Worm (Caenorhabditis elegans) whole organism, L2 larva: ENCODE measurements around the gene hcp-3.

ENCODE experiments used
- C34F6.9 ChIP-seq: fragments of 150-350 bp; optimal IDR thresholded peaks from 2 replicates; lab custom pipeline; 2014; ENCODE audit warnings: missing biosample characterization, missing genetic modification characterization
- F13H6.1 ChIP-seq: sonication (generic microtip); optimal IDR thresholded peaks from 2 replicates; lab custom pipeline; 2016; ENCODE audit warnings: missing genetic modification characterization, missing compliant biosample characterization
- R02D3.7 ChIP-seq: fragments of 150-350 bp; optimal IDR thresholded peaks from 2 replicates; lab custom pipeline; 2014; ENCODE audit warnings: missing biosample characterization, missing genetic modification characterization
- Y55F3AM.14 ChIP-seq: fragments of 200-800 bp; sonication (Bioruptor generic); optimal IDR thresholded peaks from 2 replicates; lab custom pipeline; 2018; ENCODE audit warnings: mild to moderate bottlenecking, missing genetic modification characterization, missing compliant biosample characterization
- ZK546.5 ChIP-seq: sonication (generic microtip); optimal IDR thresholded peaks from 2 replicates; lab custom pipeline; 2017; ENCODE audit warnings: missing biosample characterization, missing genetic modification characterization
- alr-1 ChIP-seq: fragments of 150-350 bp; optimal IDR thresholded peaks from 2 replicates; lab custom pipeline; 2014; ENCODE audit warnings: missing biosample characterization, missing genetic modification characterization
- aly-2 ChIP-seq: fragments of 150-350 bp; optimal IDR thresholded peaks from 2 replicates; lab custom pipeline; 2014; ENCODE audit warnings: missing biosample characterization, missing genetic modification characterization
- ama-1 ChIP-seq: fragments of 150-350 bp; optimal IDR thresholded peaks from 2 replicates; lab custom pipeline; 2018; ENCODE audit warnings: inconsistent platforms
- blmp-1 ChIP-seq: sonication (generic microtip); optimal IDR thresholded peaks from 2 replicates; lab custom pipeline; 2017; ENCODE audit warnings: missing genetic modification characterization, mild to moderate bottlenecking, missing compliant biosample characterization, antibody characterized with exemption, moderate library complexity; ENCODE audit not compliant: insufficient read depth
- ceh-16 ChIP-seq: fragments of 150-350 bp; optimal IDR thresholded peaks from 2 replicates; lab custom pipeline; 2014; ENCODE audit warnings: missing biosample characterization, missing genetic modification characterization
- crh-2 ChIP-seq: sonication (generic microtip); optimal IDR thresholded peaks from 2 replicates; lab custom pipeline; 2017; ENCODE audit warnings: missing biosample characterization, missing genetic modification characterization
- egl-27 ChIP-seq: sonication (generic microtip); optimal IDR thresholded peaks from 3 replicates; lab custom pipeline; 2017; ENCODE audit warnings: missing biosample characterization, missing genetic modification reagents, missing genetic modification characterization
- elt-1 ChIP-seq: fragments of 150-350 bp; optimal IDR thresholded peaks from 2 replicates; lab custom pipeline; 2014; ENCODE audit warnings: missing biosample characterization, missing genetic modification characterization
- elt-3 ChIP-seq: sonication (generic microtip); optimal IDR thresholded peaks from 2 replicates; lab custom pipeline; 2017; ENCODE audit warnings: missing biosample characterization, missing genetic modification characterization
- fos-1 ChIP-seq: fragments of 150-350 bp; optimal IDR thresholded peaks from 2 replicates; lab custom pipeline; 2014; ENCODE audit warnings: missing biosample characterization, missing genetic modification characterization
- gmeb-1 ChIP-seq: fragments of 150-350 bp; optimal IDR thresholded peaks from 2 replicates; lab custom pipeline; 2014; ENCODE audit warnings: missing biosample characterization, missing genetic modification characterization
- lin-13 ChIP-seq: fragments of 150-350 bp; optimal IDR thresholded peaks from 2 replicates; lab custom pipeline; 2014; ENCODE audit warnings: missing biosample characterization, missing genetic modification reagents, missing genetic modification characterization
- lin-39 ChIP-seq: fragments of 150-350 bp; optimal IDR thresholded peaks from 2 replicates; lab custom pipeline; 2014; ENCODE audit warnings: missing biosample characterization, missing genetic modification reagents, missing genetic modification characterization
- lsy-2 ChIP-seq, 2 experiments: fragments of 150-350 bp in 1 of 2; sonication (generic microtip) in 1 of 2; optimal IDR thresholded peaks; 2 replicates each; lab custom pipeline; 2014 to 2017; ENCODE audit warnings: missing biosample characterization in 2 of 2, missing genetic modification characterization in 2 of 2
- mdl-1 ChIP-seq, 2 experiments: fragments of 150-350 bp in 1 of 2; sonication (generic microtip) in 1 of 2; optimal IDR thresholded peaks; 2 replicates each; lab custom pipeline; 2017; ENCODE audit warnings: missing biosample characterization in 2 of 2, missing genetic modification characterization in 2 of 2
- nhr-10 ChIP-seq: sonication (generic microtip); optimal IDR thresholded peaks from 2 replicates; lab custom pipeline; 2017; ENCODE audit warnings: missing biosample characterization, missing genetic modification characterization
- nhr-12 ChIP-seq: fragments of 150-350 bp; optimal IDR thresholded peaks from 2 replicates; lab custom pipeline; 2014; ENCODE audit warnings: missing biosample characterization, missing genetic modification characterization
- nhr-129 ChIP-seq: fragments of 150-350 bp; optimal IDR thresholded peaks from 2 replicates; lab custom pipeline; 2014; ENCODE audit warnings: missing biosample characterization, missing genetic modification characterization
- nhr-237 ChIP-seq: fragments of 150-350 bp; optimal IDR thresholded peaks from 2 replicates; lab custom pipeline; 2014; ENCODE audit warnings: missing biosample characterization, missing genetic modification characterization
- nhr-25 ChIP-seq: fragments of 150-350 bp; sonication (generic microtip); optimal IDR thresholded peaks from 3 replicates; lab custom pipeline; 2014; ENCODE audit warnings: missing biosample characterization, missing genetic modification characterization
- nhr-6 ChIP-seq: fragments of 150-350 bp; optimal IDR thresholded peaks from 2 replicates; lab custom pipeline; 2014; ENCODE audit warnings: missing biosample characterization, missing genetic modification characterization
- nhr-77 ChIP-seq: fragments of 150-350 bp; optimal IDR thresholded peaks from 2 replicates; lab custom pipeline; 2014; ENCODE audit warnings: missing biosample characterization, missing genetic modification characterization
- sem-4 ChIP-seq: fragments of 150-350 bp; optimal IDR thresholded peaks from 2 replicates; lab custom pipeline; 2014; ENCODE audit warnings: missing biosample characterization, missing genetic modification reagents, missing genetic modification characterization
- skn-1 ChIP-seq: sonication (generic microtip); optimal IDR thresholded peaks from 2 replicates; lab custom pipeline; 2017; ENCODE audit warnings: missing biosample characterization, missing genetic modification characterization
- sma-3 ChIP-seq: sonication (generic microtip); optimal IDR thresholded peaks from 2 replicates; lab custom pipeline; 2016; ENCODE audit warnings: missing genetic modification reagents, missing genetic modification characterization, missing compliant biosample characterization
- sma-9 ChIP-seq, 2 experiments: fragments of 150-350 bp in 1 of 2; sonication (generic microtip) in 1 of 2; optimal IDR thresholded peaks; 2 replicates each; lab custom pipeline; 2014 to 2016; ENCODE audit warnings: missing genetic modification characterization in 2 of 2, mild to moderate bottlenecking in 1 of 2, missing biosample characterization in 1 of 2, missing compliant biosample characterization in 1 of 2, missing genetic modification reagents in 1 of 2, moderate library complexity in 1 of 2
- snpc-4 ChIP-seq: fragments of 150-350 bp; optimal IDR thresholded peaks from 2 replicates; lab custom pipeline; 2014; ENCODE audit warnings: missing biosample characterization, missing genetic modification characterization
- unc-39 ChIP-seq: fragments of 150-350 bp; optimal IDR thresholded peaks from 2 replicates; lab custom pipeline; 2014; ENCODE audit warnings: missing biosample characterization, missing genetic modification characterization
- unc-55 ChIP-seq: fragments of 150-350 bp; sonication (generic microtip); optimal IDR thresholded peaks from 3 replicates; lab custom pipeline; 2014; ENCODE audit warnings: missing biosample characterization, missing genetic modification reagents, missing genetic modification characterization
- unc-62 ChIP-seq: fragments of 150-350 bp; optimal IDR thresholded peaks from 2 replicates; lab custom pipeline; 2014; ENCODE audit warnings: missing biosample characterization, missing genetic modification reagents, missing genetic modification characterization
- zag-1 ChIP-seq: fragments of 150-350 bp; optimal IDR thresholded peaks from 2 replicates; lab custom pipeline; 2014; ENCODE audit warnings: missing biosample characterization, missing genetic modification characterization
- ztf-4 ChIP-seq: fragments of 150-350 bp; optimal IDR thresholded peaks from 2 replicates; lab custom pipeline; 2014; ENCODE audit warnings: missing biosample characterization, missing genetic modification characterization

Gene hcp-3

ce11 chrIII:9629855-9630254 lies 13.6 kb upstream of the hcp-3 start, which contains the start of gene rpac-19:
Gene rpac-19 (minus strand): TSS chrIII:9629885.
- TF ChIP-seq blmp-1 (no peak), unc-55 (GFP tag; lab: Kevin White, UChicago) (peak; percentile 57), sma-9 (GFP tag; optimal IDR thresholded peaks at IDR 0.05; lab: Kevin White, UChicago) (peak; percentile 69), sma-9 (tag; optimal IDR thresholded peaks at IDR 0.05; lab: Kevin White, UChicago) (no peak), R02D3.7 (no peak), skn-1 (tag; lab: Kevin White, UChicago) (peak; percentile 66), Y55F3AM.14 (GFP tag; lab: Kevin White, UChicago) (peak; percentile 17), lin-39 (tag; lab: Kevin White, UChicago) (no peak), C34F6.9 (tag; lab: Kevin White, UChicago) (peak; percentile 63), elt-1 (tag; lab: Kevin White, UChicago) (no peak), ztf-4 (tag; lab: Kevin White, UChicago) (peak; percentile 55), aly-2 (no peak), alr-1 (no peak), ama-1 (lab: Kevin White, UChicago) (peak; percentile 64), gmeb-1 (tag; lab: Kevin White, UChicago) (peak; percentile 80), F13H6.1 (peak; percentile 72), sma-3 (GFP tag; lab: Kevin White, UChicago) (peak; percentile 85), nhr-10 (tag; lab: Kevin White, UChicago) (no peak), nhr-237 (tag; lab: Kevin White, UChicago) (peak; percentile 19), nhr-6 (no peak), nhr-129 (tag; lab: Kevin White, UChicago) (peak; percentile 35), egl-27 (peak; percentile 6), sem-4 (peak; percentile 77), crh-2 (peak; percentile 75), nhr-77 (tag; lab: Kevin White, UChicago) (no peak), lin-13 (GFP tag; lab: Kevin White, UChicago) (peak; percentile 72), nhr-25 (tag; lab: Kevin White, UChicago) (peak; percentile 58), fos-1 (tag; lab: Kevin White, UChicago) (peak; percentile 4), lsy-2 (tag; optimal IDR thresholded peaks at IDR 0.05; lab: Kevin White, UChicago) (peak in 1 of 2 experiments; percentile 76)

ce11 chrIII:9629054-9629453 lies 12.8 kb upstream of the hcp-3 start, which contains the start of gene tbg-1:
Gene tbg-1 (minus strand): TSS chrIII:9629154.
- TF ChIP-seq egl-27 (no peak), skn-1 (tag; lab: Kevin White, UChicago) (no peak), elt-3 (tag; lab: Kevin White, UChicago) (no peak), zag-1 (tag; lab: Kevin White, UChicago) (no peak), unc-39 (tag; lab: Kevin White, UChicago) (no peak), unc-62 (no peak), unc-55 (GFP tag; lab: Kevin White, UChicago) (no peak)
- TF ChIP-seq, all 48 proteins: peak for 0

- TF ChIP-seq ceh-16 (tag; lab: Kevin White, UChicago) (no peak), ztf-4 (tag; lab: Kevin White, UChicago) (peak; percentile 3), nhr-129 (tag; lab: Kevin White, UChicago) (peak; percentile 4)
These were observed 10.3 kb upstream of the hcp-3 start for ce11 chrIII:9626602-9627001.

ce11 chrIII:9623460-9623859 lies 7.2 kb upstream of the hcp-3 start:
- TF ChIP-seq unc-62, result no peak
- no peak for TF ChIP-seq unc-39 (tag; lab: Kevin White, UChicago)
- no peak for TF ChIP-seq nhr-237 (tag; lab: Kevin White, UChicago)
- no peak for TF ChIP-seq ZK546.5 (tag; lab: Kevin White, UChicago)
- no peak for TF ChIP-seq aly-2
- no peak for TF ChIP-seq nhr-10 (tag; lab: Kevin White, UChicago)
- no peak for TF ChIP-seq snpc-4
- TF ChIP-seq crh-2, result no peak
- TF ChIP-seq unc-55 (GFP tag; lab: Kevin White, UChicago), result no peak
- TF ChIP-seq mdl-1 (tag; optimal IDR thresholded peaks at IDR 0.05; lab: Kevin White, UChicago), result no peak
- TF ChIP-seq nhr-12 (tag; lab: Kevin White, UChicago), result no peak
- no peak for TF ChIP-seq sem-4
- TF ChIP-seq R02D3.7, result no peak
- TF ChIP-seq, all 48 proteins: peak for 0
